Fruit fly (Drosophila melanogaster): ENCODE measurements around the gene CG10165.

dm6 chr2L:19549412-19549811, 19.3 kb upstream of the CG10165 start:
- TF ChIP-seq CG11902 (GFP tag; optimal IDR thresholded peaks at IDR 0.05) (no peak), CG11762 (GFP tag; optimal IDR thresholded peaks at IDR 0.05; ENCODE audit: insufficient read depth) (no peak), Lpt (GFP tag; optimal IDR thresholded peaks at IDR 0.05) (peak; percentile 50)

Measured in whole organism, prepupa.